Fruit fly (Drosophila melanogaster) whole organism, embryonic: ENCODE results near the gene Sbds.
A peak's percentile ranks its signal among the peaks of the same experiment; 100 is the strongest.

Experiments used
- CG10274 ChIP-seq: fragments of 200-800 bp; sonication (Bioruptor generic); optimal IDR thresholded peaks from 3 replicates; lab custom pipeline; 2017; ENCODE audit warnings: missing biosample characterization, mild to moderate bottlenecking, missing genetic modification characterization
- CG10462 ChIP-seq: fragments of 200-800 bp; sonication (Bioruptor generic); optimal IDR thresholded peaks from 2 replicates; lab custom pipeline; 2016; ENCODE audit warnings: missing biosample characterization, missing genetic modification characterization
- CG11456 ChIP-seq: fragments of 200-800 bp; sonication (Bioruptor generic); IDR thresholded peaks from 3 replicates; pipeline ENCODE4 v1.3.6; 2022; ENCODE audit warnings: missing biosample characterization, missing genetic modification characterization
- CG11723 ChIP-seq: fragments of 200-800 bp; sonication (Bioruptor generic); optimal IDR thresholded peaks from 2 replicates; lab custom pipeline; 2017; ENCODE audit warnings: missing biosample characterization, mild to moderate bottlenecking, missing genetic modification characterization
- CG12155 ChIP-seq: fragments of 200-800 bp; sonication (Bioruptor generic); optimal IDR thresholded peaks from 3 replicates; lab custom pipeline; 2016; ENCODE audit warnings: missing biosample characterization, missing genetic modification characterization
- CG12391 ChIP-seq: fragments of 200-800 bp; sonication (Bioruptor generic); optimal IDR thresholded peaks from 3 replicates; lab custom pipeline; 2018; ENCODE audit warnings: missing biosample characterization, mild to moderate bottlenecking, missing genetic modification characterization, moderate library complexity
- CG12659 ChIP-seq: fragments of 200-800 bp; sonication (Bioruptor generic); optimal IDR thresholded peaks from 3 replicates; lab custom pipeline; 2017; ENCODE audit warnings: mild to moderate bottlenecking, missing biosample characterization, missing genetic modification reagents, missing genetic modification characterization
- CG12942 ChIP-seq: fragments of 200-800 bp; sonication (Bioruptor generic); optimal IDR thresholded peaks from 3 replicates; lab custom pipeline; 2016; ENCODE audit warnings: missing biosample characterization, missing genetic modification characterization
- CG13287 ChIP-seq: fragments of 200-800 bp; sonication (Bioruptor generic); IDR thresholded peaks from 2 replicates; pipeline ENCODE4 v1.3.6; 2022; ENCODE audit warnings: missing biosample characterization, missing genetic modification characterization; ENCODE audit not compliant: partially characterized antibody
- CG14710 ChIP-seq: fragments of 200-800 bp; sonication (Bioruptor generic); optimal IDR thresholded peaks from 3 replicates; lab custom pipeline; 2019; ENCODE audit warnings: missing biosample characterization, mild to moderate bottlenecking, missing genetic modification characterization, moderate library complexity
- CG1529 ChIP-seq: fragments of 200-800 bp; sonication (Bioruptor generic); optimal IDR thresholded peaks from 3 replicates; lab custom pipeline; 2018; ENCODE audit warnings: missing biosample characterization, missing genetic modification characterization
- CG15601 ChIP-seq: fragments of 200-800 bp; sonication (Bioruptor generic); optimal IDR thresholded peaks from 3 replicates; lab custom pipeline; 2019; ENCODE audit warnings: missing biosample characterization, mild to moderate bottlenecking, missing genetic modification characterization, moderate library complexity
- CG1603 ChIP-seq: fragments of 200-800 bp; sonication (Bioruptor generic); optimal IDR thresholded peaks from 2 replicates; lab custom pipeline; 2019; ENCODE audit warnings: missing biosample characterization, mild to moderate bottlenecking, missing genetic modification characterization, moderate library complexity
- CG17359 ChIP-seq: fragments of 200-800 bp; sonication (Bioruptor generic); optimal IDR thresholded peaks from 3 replicates; lab custom pipeline; 2018; ENCODE audit warnings: missing biosample characterization, mild to moderate bottlenecking, missing genetic modification characterization, moderate library complexity
- CG17829 ChIP-seq: fragments of 200-800 bp; optimal IDR thresholded peaks from 2 replicates; lab custom pipeline; 2019; ENCODE audit warnings: missing biosample characterization, mild to moderate bottlenecking, missing genetic modification characterization, moderate library complexity
- CG18011 ChIP-seq: fragments of 200-800 bp; sonication (Bioruptor generic); optimal IDR thresholded peaks from 2 replicates; lab custom pipeline; 2017; ENCODE audit warnings: missing biosample characterization, missing genetic modification characterization, mild to moderate bottlenecking, moderate library complexity, missing genotype
- CG30403 ChIP-seq: fragments of 200-800 bp; sonication (Bioruptor generic); optimal IDR thresholded peaks from 3 replicates; lab custom pipeline; 2016; ENCODE audit warnings: missing biosample characterization, missing genetic modification characterization
- CG3838 ChIP-seq: fragments of 200-800 bp; sonication (Bioruptor generic); optimal IDR thresholded peaks from 3 replicates; lab custom pipeline; 2016; ENCODE audit warnings: missing biosample characterization, missing genetic modification characterization
- CG5953 ChIP-seq: fragments of 200-800 bp; sonication (Bioruptor generic); IDR thresholded peaks from 2 replicates; pipeline ENCODE4 v1.3.6; 2022; ENCODE audit warnings: missing biosample characterization, missing genetic modification characterization
- CG7271 ChIP-seq: fragments of 200-800 bp; sonication (Bioruptor generic); optimal IDR thresholded peaks from 2 replicates; lab custom pipeline; 2018; ENCODE audit warnings: missing biosample characterization, mild to moderate bottlenecking, missing genetic modification characterization, moderate library complexity
- CG7556 ChIP-seq: fragments of 200-800 bp; sonication (Bioruptor generic); optimal IDR thresholded peaks from 2 replicates; lab custom pipeline; 2017; ENCODE audit warnings: missing biosample characterization, mild to moderate bottlenecking, missing genetic modification characterization
- CG7963 ChIP-seq: fragments of 200-800 bp; sonication (Bioruptor generic); IDR thresholded peaks from 3 replicates; pipeline ENCODE4 v1.3.6; 2022; ENCODE audit warnings: missing biosample characterization, missing genetic modification characterization; ENCODE audit not compliant: partially characterized antibody
- Hmr ChIP-seq: fragments of 200-800 bp; sonication (Bioruptor generic); optimal IDR thresholded peaks from 3 replicates; lab custom pipeline; 2017; ENCODE audit warnings: mild to moderate bottlenecking, missing biosample characterization, missing genetic modification reagents, missing genetic modification characterization
- Jarid2 ChIP-seq: fragments of 200-800 bp; sonication (Bioruptor generic); optimal IDR thresholded peaks from 3 replicates; lab custom pipeline; 2017; ENCODE audit warnings: mild to moderate bottlenecking, missing biosample characterization, missing genetic modification reagents, missing genetic modification characterization
- Kr ChIP-seq: fragments of 200-800 bp; sonication (Bioruptor generic); optimal IDR thresholded peaks from 2 replicates; lab custom pipeline; 2017; ENCODE audit warnings: missing biosample characterization, mild to moderate bottlenecking, missing genetic modification characterization
- Opbp ChIP-seq: fragments of 200-800 bp; sonication (Bioruptor generic); IDR thresholded peaks from 3 replicates; pipeline ENCODE4 v1.3.6; 2022; ENCODE audit warnings: missing biosample characterization, missing genetic modification characterization; ENCODE audit not compliant: partially characterized antibody
- Rx ChIP-seq: fragments of 200-800 bp; sonication (Bioruptor generic); IDR thresholded peaks from 2 replicates; pipeline ENCODE4 v1.3.6; 2022; ENCODE audit warnings: missing biosample characterization, missing genetic modification characterization
- TFAM ChIP-seq: fragments of 200-800 bp; sonication (Bioruptor generic); optimal IDR thresholded peaks from 2 replicates; lab custom pipeline; 2017; ENCODE audit warnings: missing biosample characterization, missing genetic modification characterization, inconsistent platforms
- Tbp ChIP-seq: fragments of >200 bp; optimal IDR thresholded peaks from 2 replicates; lab custom pipeline; 2018; ENCODE audit warnings: missing biosample characterization, missing genetic modification characterization
- YL-1 ChIP-seq: fragments of 200-800 bp; sonication (Bioruptor generic); optimal IDR thresholded peaks from 3 replicates; lab custom pipeline; 2017; ENCODE audit warnings: missing biosample characterization, mild to moderate bottlenecking, missing genetic modification characterization
- bbx ChIP-seq: fragments of 200-800 bp; sonication (Bioruptor generic); IDR thresholded peaks from 2 replicates; pipeline ENCODE4 v1.3.6; 2022; ENCODE audit warnings: missing biosample characterization, missing genetic modification characterization; ENCODE audit not compliant: partially characterized antibody
- cato ChIP-seq: fragments of 200-800 bp; sonication (Bioruptor generic); optimal IDR thresholded peaks from 2 replicates; lab custom pipeline; 2016; ENCODE audit warnings: missing biosample characterization, missing genetic modification characterization, borderline replicate concordance
- disco-r ChIP-seq: fragments of 200-800 bp; sonication (Bioruptor generic); optimal IDR thresholded peaks from 2 replicates; lab custom pipeline; 2016; ENCODE audit warnings: missing biosample characterization, missing genetic modification characterization
- ems ChIP-seq: fragments of 200-800 bp; sonication (Bioruptor generic); optimal IDR thresholded peaks from 3 replicates; lab custom pipeline; 2016; ENCODE audit warnings: missing biosample characterization, missing genetic modification characterization
- en ChIP-seq: fragments of 200-800 bp; sonication (Bioruptor generic); optimal IDR thresholded peaks from 2 replicates; lab custom pipeline; 2016; ENCODE audit warnings: missing biosample characterization, missing genetic modification characterization
- fd3F ChIP-seq: fragments of 200-800 bp; sonication (Bioruptor generic); optimal IDR thresholded peaks from 2 replicates; lab custom pipeline; 2018; ENCODE audit warnings: missing biosample characterization, mild to moderate bottlenecking, missing genetic modification characterization, moderate library complexity
- ham ChIP-seq: fragments of 200-800 bp; sonication (Bioruptor generic); IDR thresholded peaks from 2 replicates; pipeline ENCODE4 v1.3.6; 2022; ENCODE audit warnings: missing biosample characterization, missing genetic modification characterization
- jing ChIP-seq: fragments of 200-800 bp; sonication (Bioruptor generic); optimal IDR thresholded peaks from 2 replicates; lab custom pipeline; 2018; ENCODE audit warnings: missing biosample characterization, mild to moderate bottlenecking, missing genetic modification characterization
- lab ChIP-seq: fragments of 200-800 bp; sonication (Bioruptor generic); optimal IDR thresholded peaks from 3 replicates; lab custom pipeline; 2017; ENCODE audit warnings: missing biosample characterization, missing genetic modification characterization, mild to moderate bottlenecking, moderate library complexity, missing genetic modification reagents
- lola ChIP-seq, 3 experiments: fragments of >200 bp in 2 of 3; fragments of 200-800 bp in 1 of 3; sonication (Bioruptor generic) in 1 of 3; optimal IDR thresholded peaks; 2 replicates each; lab custom pipeline; 2017 to 2019; ENCODE audit warnings: missing biosample characterization in 3 of 3, missing genetic modification characterization in 3 of 3, mild to moderate bottlenecking in 1 of 3, moderate library complexity in 1 of 3
- lov ChIP-seq, 2 experiments: fragments of 200-800 bp in 1 of 2; fragments of >200 bp in 1 of 2; sonication (Bioruptor generic) in 1 of 2; IDR thresholded peaks in 1 of 2; optimal IDR thresholded peaks in 1 of 2; 2 replicates in 1 of 2; 3 replicates in 1 of 2; pipeline versions ENCODE4 v1.3.6 to Lab custom; 2017 to 2022; ENCODE audit warnings: missing biosample characterization in 1 of 2, missing genetic modification characterization in 1 of 2
- mam ChIP-seq: fragments of 200-800 bp; sonication (Bioruptor generic); optimal IDR thresholded peaks from 3 replicates; lab custom pipeline; 2016; ENCODE audit warnings: missing biosample characterization, missing genetic modification characterization
- onecut ChIP-seq: fragments of 200-800 bp; sonication (Bioruptor generic); IDR thresholded peaks from 2 replicates; pipeline ENCODE4 v1.3.6; 2022; ENCODE audit warnings: missing biosample characterization, missing genetic modification characterization
- ranshi ChIP-seq: fragments of 200-800 bp; sonication (Bioruptor generic); IDR thresholded peaks from 2 replicates; pipeline ENCODE4 v1.3.6; 2022; ENCODE audit warnings: missing biosample characterization, missing genetic modification characterization
- salm ChIP-seq: fragments of 200-800 bp; sonication (Bioruptor generic); optimal IDR thresholded peaks from 2 replicates; lab custom pipeline; 2018; ENCODE audit warnings: missing biosample characterization, mild to moderate bottlenecking, missing genetic modification characterization
- schlank ChIP-seq: fragments of 200-800 bp; sonication (Bioruptor generic); optimal IDR thresholded peaks from 2 replicates; lab custom pipeline; 2018; ENCODE audit warnings: missing biosample characterization, mild to moderate bottlenecking, missing genetic modification characterization
- sr ChIP-seq: fragments of 200-800 bp; sonication (Bioruptor generic); IDR thresholded peaks from 3 replicates; pipeline ENCODE4 v1.3.6; 2022; ENCODE audit warnings: missing biosample characterization, missing genetic modification characterization
- ttk ChIP-seq: fragments of 200-800 bp; sonication (Bioruptor generic); IDR thresholded peaks from 2 replicates; pipeline ENCODE4 v2.1.2; 2022; ENCODE audit warnings: missing biosample characterization, missing genetic modification characterization
- tup ChIP-seq: fragments of 200-800 bp; sonication (Bioruptor generic); optimal IDR thresholded peaks from 2 replicates; lab custom pipeline; 2016; ENCODE audit warnings: missing biosample characterization, mild to moderate bottlenecking, missing genetic modification characterization, moderate library complexity
- wor ChIP-seq: fragments of 200-800 bp; sonication (Bioruptor generic); IDR thresholded peaks from 2 replicates; pipeline ENCODE4 v1.3.6; 2022; ENCODE audit warnings: missing biosample characterization, missing genetic modification characterization

Gene Sbds

dm6 chr3L:6705865-6706264, 46.8 kb upstream of the Sbds start (continued):
- TF ChIP-seq mam = no peak
- no peak for TF ChIP-seq Hmr (GFP tag; lab: Kevin White, UChicago)
- TF ChIP-seq CG17829 = peak; percentile 61
- peak; percentile 69 for TF ChIP-seq ttk
- no peak for TF ChIP-seq Jarid2 (GFP tag; lab: Kevin White, UChicago)
- TF ChIP-seq CG12659 (GFP tag; lab: Kevin White, UChicago) = peak; percentile 56
- TF ChIP-seq CG13287 (GFP tag; lab: Robert Waterston, UW) = no peak
- peak; percentile 41 for TF ChIP-seq CG7556 (GFP tag; lab: Kevin White, UChicago)
- TF ChIP-seq lola (GFP tag; optimal IDR thresholded peaks at IDR 0.05; lab: Kevin White, UChicago) = peak in 1 of 3 experiments; percentile 48
- no peak for TF ChIP-seq cato
- no peak for TF ChIP-seq tup
- 0 out of 2 replicates have a peak, but pooled peaks have one; percentile 18 for TF ChIP-seq CG5953 (GFP tag; lab: Robert Waterston, UW)
- TF ChIP-seq lab (GFP tag; lab: Kevin White, UChicago) = peak; percentile 65
- TF ChIP-seq CG1603 = peak; percentile 47
- TF ChIP-seq CG12391 (tag; lab: Kevin White, UChicago) = peak; percentile 74
- peak; percentile 54 for TF ChIP-seq fd3F
- peak; percentile 45 for TF ChIP-seq salm (tag; lab: Kevin White, UChicago)
- TF ChIP-seq disco-r = no peak
- TF ChIP-seq CG10462 (GFP tag; lab: Kevin White, UChicago) = peak; percentile 16
- no peak for TF ChIP-seq Rx (GFP tag; lab: Robert Waterston, UW)
- no peak for TF ChIP-seq CG7963 (GFP tag; lab: Robert Waterston, UW)
- peak; percentile 32 for TF ChIP-seq CG11723
- TF ChIP-seq ranshi (GFP tag; lab: Robert Waterston, UW) = peak; percentile 44; the same call in 1 of the 2 replicates
- no peak for TF ChIP-seq Opbp (GFP tag; lab: Robert Waterston, UW)
- TF ChIP-seq jing (GFP tag; lab: Kevin White, UChicago) = peak; percentile 29
- no peak for TF ChIP-seq Tbp (GFP tag; lab: Kevin White, UChicago)
- no peak for TF ChIP-seq lov (optimal IDR thresholded peaks at IDR 0.05; lab: Kevin White, UChicago)
- TF ChIP-seq lov (GFP tag; IDR thresholded peaks at IDR 0.05; lab: Robert Waterston, UW) = no peak
- peak; percentile 38 for TF ChIP-seq CG12942 (GFP tag; lab: Kevin White, UChicago)
- TF ChIP-seq sr (GFP tag; lab: Robert Waterston, UW) = no peak
- TF ChIP-seq CG10274 (GFP tag; lab: Kevin White, UChicago) = no peak
- TF ChIP-seq CG18011 (GFP tag; lab: Kevin White, UChicago) = no peak
- peak; percentile 38 for TF ChIP-seq ems (GFP tag; lab: Kevin White, UChicago)
- no peak for TF ChIP-seq Kr (GFP tag; lab: Kevin White, UChicago)
- TF ChIP-seq CG30403 = peak; percentile 59
- no peak for TF ChIP-seq en (GFP tag; lab: Kevin White, UChicago)
- TF ChIP-seq CG14710 = peak; percentile 44
- TF ChIP-seq schlank = no peak
- no peak for TF ChIP-seq ham
- no peak for TF ChIP-seq bbx (GFP tag; lab: Robert Waterston, UW)
- TF ChIP-seq CG1529 (GFP tag; lab: Kevin White, UChicago) = peak; percentile 31
- TF ChIP-seq YL-1 (GFP tag; lab: Kevin White, UChicago) = no peak
- no peak for TF ChIP-seq CG3838 (GFP tag; lab: Kevin White, UChicago)
- no peak for TF ChIP-seq CG11456 (GFP tag; lab: Robert Waterston, UW)
- peak; percentile 50 for TF ChIP-seq CG15601 (tag; lab: Kevin White, UChicago)
- no peak for TF ChIP-seq CG7271
- peak; percentile 58 for TF ChIP-seq onecut (GFP tag; lab: Robert Waterston, UW)
- peak; percentile 85 for TF ChIP-seq CG17359 (tag; lab: Kevin White, UChicago)
- TF ChIP-seq wor = no peak
- TF ChIP-seq TFAM = no peak
- TF ChIP-seq CG12155 (GFP tag; lab: Kevin White, UChicago) = peak; percentile 31
